Fruit fly (Drosophila melanogaster) whole organism, wandering third instar larva: ENCODE data around the gene CG7655.

Source experiments
- HLH106 ChIP-seq: fragments of 200-800 bp; optimal IDR thresholded peaks from 3 replicates; lab custom pipeline; 2019; ENCODE audit warnings: missing biosample characterization, mild to moderate bottlenecking, missing genetic modification characterization, moderate library complexity
- Hnf4 ChIP-seq: fragments of 200-800 bp; sonication (Bioruptor generic); optimal IDR thresholded peaks from 2 replicates; lab custom pipeline; 2016; ENCODE audit warnings: missing biosample characterization, mild to moderate bottlenecking, missing genetic modification characterization
- Hr78 ChIP-seq: fragments of >200 bp; optimal IDR thresholded peaks from 2 replicates; lab custom pipeline; 2017; ENCODE audit warnings: missing biosample characterization, missing genetic modification characterization
- N ChIP-seq: fragments of >200 bp; optimal IDR thresholded peaks from 2 replicates; lab custom pipeline; 2018; ENCODE audit warnings: missing biosample characterization, missing external identifiers, missing genetic modification characterization
- OdsH ChIP-seq: fragments of 200-800 bp; sonication (Bioruptor generic); optimal IDR thresholded peaks from 2 replicates; lab custom pipeline; 2016; ENCODE audit warnings: missing biosample characterization, mild to moderate bottlenecking, missing genetic modification characterization
- br ChIP-seq: fragments of 200-800 bp; sonication (Bioruptor generic); optimal IDR thresholded peaks from 2 replicates; lab custom pipeline; 2016; ENCODE audit warnings: missing biosample characterization, missing genetic modification characterization
- dmrt93B ChIP-seq: fragments of 200-800 bp; sonication (Bioruptor generic); optimal IDR thresholded peaks from 2 replicates; lab custom pipeline; 2018; ENCODE audit warnings: missing biosample characterization, mild to moderate bottlenecking, missing genetic modification characterization
- rgr ChIP-seq: fragments of 200-800 bp; sonication (Bioruptor generic); optimal IDR thresholded peaks from 3 replicates; lab custom pipeline; 2016; ENCODE audit warnings: missing biosample characterization, mild to moderate bottlenecking, missing genetic modification characterization

dm6 chr3R:17718051-17718693, 35.7 kb downstream of the CG7655 start, which contains the start of gene osa:
- TF ChIP-seq dmrt93B (GFP tag; lab: Kevin White, UChicago) = no peak
- no peak for TF ChIP-seq br (GFP tag; lab: Kevin White, UChicago)
- TF ChIP-seq Hr78 = no peak
- TF ChIP-seq N = no peak
- no peak for TF ChIP-seq OdsH (GFP tag; lab: Kevin White, UChicago)
- TF ChIP-seq HLH106 (tag; lab: Kevin White, UChicago) = no peak
- TF ChIP-seq rgr = no peak
- TF ChIP-seq Hnf4 (GFP tag; lab: Kevin White, UChicago) = no peak
